Fruit fly (Drosophila melanogaster) whole organism, embryonic: Measurements from ENCODE around the gene CG8419.

Source experiments
- BtbVII ChIP-seq: fragments of 200-800 bp; sonication (Bioruptor generic); optimal IDR thresholded peaks from 3 replicates; lab custom pipeline; 2017; ENCODE audit warnings: missing biosample characterization, mild to moderate bottlenecking, missing genetic modification characterization
- CG10431 ChIP-seq: fragments of 200-800 bp; sonication (Bioruptor generic); optimal IDR thresholded peaks from 3 replicates; lab custom pipeline; 2018; ENCODE audit warnings: missing biosample characterization, mild to moderate bottlenecking, missing genetic modification characterization
- CG11085 ChIP-seq: fragments of 200-800 bp; sonication (Bioruptor generic); IDR thresholded peaks from 2 replicates; pipeline ENCODE4 v1.3.6; 2022; ENCODE audit warnings: missing biosample characterization, missing genetic modification characterization
- CG11247 ChIP-seq: fragments of 200-800 bp; sonication (Bioruptor generic); IDR thresholded peaks from 2 replicates; pipeline ENCODE4 v1.3.6; 2022; ENCODE audit warnings: missing biosample characterization, missing genetic modification characterization
- CG12744 ChIP-seq: fragments of 200-800 bp; sonication (Bioruptor generic); optimal IDR thresholded peaks from 2 replicates; lab custom pipeline; 2016; ENCODE audit warnings: missing biosample characterization, missing genetic modification characterization
- CG12942 ChIP-seq: fragments of 200-800 bp; sonication (Bioruptor generic); optimal IDR thresholded peaks from 3 replicates; lab custom pipeline; 2016; ENCODE audit warnings: missing biosample characterization, missing genetic modification characterization
- CG13296 ChIP-seq: fragments of 200-800 bp; sonication (Bioruptor generic); optimal IDR thresholded peaks from 3 replicates; lab custom pipeline; 2018; ENCODE audit warnings: missing biosample characterization, mild to moderate bottlenecking, missing genetic modification characterization
- CG14860 ChIP-seq: fragments of 200-800 bp; sonication (Bioruptor generic); IDR thresholded peaks from 3 replicates; pipeline ENCODE4 v1.3.6; 2022; ENCODE audit warnings: missing biosample characterization, missing genetic modification characterization; ENCODE audit not compliant: partially characterized antibody
- CG15601 ChIP-seq: fragments of 200-800 bp; sonication (Bioruptor generic); optimal IDR thresholded peaks from 3 replicates; lab custom pipeline; 2019; ENCODE audit warnings: missing biosample characterization, mild to moderate bottlenecking, missing genetic modification characterization, moderate library complexity
- CG1603 ChIP-seq: fragments of 200-800 bp; sonication (Bioruptor generic); optimal IDR thresholded peaks from 2 replicates; lab custom pipeline; 2019; ENCODE audit warnings: missing biosample characterization, mild to moderate bottlenecking, missing genetic modification characterization, moderate library complexity
- CG17612 ChIP-seq: fragments of 200-800 bp; sonication (Bioruptor generic); IDR thresholded peaks from 2 replicates; pipeline ENCODE4 v1.3.6; 2022; ENCODE audit warnings: missing biosample characterization, missing genetic modification characterization
- CG18599 ChIP-seq: fragments of 200-800 bp; sonication (Bioruptor generic); optimal IDR thresholded peaks from 3 replicates; lab custom pipeline; 2017; ENCODE audit warnings: missing biosample characterization, missing genetic modification characterization, mild to moderate bottlenecking, moderate library complexity, missing genetic modification reagents
- CG2129 ChIP-seq: fragments of 200-800 bp; sonication (Bioruptor generic); IDR thresholded peaks from 2 replicates; pipeline ENCODE4 v1.3.6; 2022; ENCODE audit warnings: missing biosample characterization, missing genetic modification characterization; ENCODE audit not compliant: partially characterized antibody
- CG3065 ChIP-seq: fragments of 200-800 bp; sonication (Bioruptor generic); optimal IDR thresholded peaks from 2 replicates; lab custom pipeline; 2016; ENCODE audit warnings: missing biosample characterization, missing genetic modification characterization
- CG4854 ChIP-seq: fragments of 200-800 bp; sonication (Bioruptor generic); optimal IDR thresholded peaks from 2 replicates; lab custom pipeline; 2016; ENCODE audit warnings: missing biosample characterization, missing genetic modification characterization, inconsistent platforms
- CG5180 ChIP-seq: fragments of 200-800 bp; sonication (Bioruptor generic); optimal IDR thresholded peaks from 3 replicates; lab custom pipeline; 2017; ENCODE audit warnings: missing biosample characterization, missing genetic modification characterization, mild to moderate bottlenecking, moderate library complexity, missing genetic modification reagents
- CG5953 ChIP-seq: fragments of 200-800 bp; sonication (Bioruptor generic); IDR thresholded peaks from 2 replicates; pipeline ENCODE4 v1.3.6; 2022; ENCODE audit warnings: missing biosample characterization, missing genetic modification characterization
- CG6813 ChIP-seq: fragments of 200-800 bp; sonication (Bioruptor generic); optimal IDR thresholded peaks from 2 replicates; lab custom pipeline; 2017; ENCODE audit warnings: missing biosample characterization, missing genetic modification characterization, mild to moderate bottlenecking, moderate library complexity, missing genetic modification reagents
- CG7839 ChIP-seq: fragments of 200-800 bp; sonication (Bioruptor generic); optimal IDR thresholded peaks from 3 replicates; lab custom pipeline; 2018; ENCODE audit warnings: missing biosample characterization, mild to moderate bottlenecking, missing genetic modification characterization, moderate library complexity
- CG8478 ChIP-seq: fragments of >200 bp; optimal IDR thresholded peaks from 2 replicates; lab custom pipeline; 2018
- CTCF ChIP-seq: fragments of 200-800 bp; sonication (Bioruptor generic); optimal IDR thresholded peaks from 2 replicates; lab custom pipeline; 2017; ENCODE audit warnings: missing biosample characterization, mild to moderate bottlenecking, missing genetic modification characterization, moderate library complexity
- Dbx ChIP-seq: fragments of 200-800 bp; sonication (Bioruptor generic); IDR thresholded peaks from 3 replicates; pipeline ENCODE4 v1.3.6; 2022; ENCODE audit warnings: missing biosample characterization, missing genetic modification characterization
- Dek ChIP-seq: fragments of 200-800 bp; sonication (Bioruptor generic); optimal IDR thresholded peaks from 3 replicates; lab custom pipeline; 2019; ENCODE audit warnings: missing biosample characterization, mild to moderate bottlenecking, missing genetic modification characterization, moderate library complexity
- Dip3 ChIP-seq: fragments of 200-800 bp; sonication (Bioruptor generic); optimal IDR thresholded peaks from 3 replicates; lab custom pipeline; 2016; ENCODE audit warnings: missing biosample characterization, missing genetic modification characterization
- Ets65A ChIP-seq: fragments of 200-800 bp; sonication (Bioruptor generic); peaks from one replicate; lab custom pipeline; 2016; ENCODE audit warnings: missing biosample characterization, missing genetic modification characterization
- Hey ChIP-seq: fragments of 200-800 bp; sonication (Bioruptor generic); optimal IDR thresholded peaks from 3 replicates; lab custom pipeline; 2018; ENCODE audit warnings: missing biosample characterization, mild to moderate bottlenecking, missing genetic modification characterization
- NfI ChIP-seq: fragments of 200-800 bp; sonication (Bioruptor generic); optimal IDR thresholded peaks from 3 replicates; lab custom pipeline; 2018; ENCODE audit warnings: missing biosample characterization, mild to moderate bottlenecking, missing genetic modification characterization, moderate library complexity
- Sry-β ChIP-seq: fragments of 200-800 bp; sonication (Bioruptor generic); optimal IDR thresholded peaks from 2 replicates; lab custom pipeline; 2018; ENCODE audit warnings: missing biosample characterization, mild to moderate bottlenecking, missing genetic modification characterization, moderate library complexity
- Vsx1 ChIP-seq: fragments of 200-800 bp; sonication (Bioruptor generic); optimal IDR thresholded peaks from 2 replicates; lab custom pipeline; 2017; ENCODE audit warnings: missing biosample characterization, mild to moderate bottlenecking, missing genetic modification characterization, missing genetic modification reagents
- ab ChIP-seq: fragments of 200-800 bp; sonication (Bioruptor generic); optimal IDR thresholded peaks from 2 replicates; lab custom pipeline; 2016; ENCODE audit warnings: missing biosample characterization, missing genetic modification characterization
- chif ChIP-seq, 2 experiments: fragments of 200-800 bp; sonication (Bioruptor generic); optimal IDR thresholded peaks; 3 replicates each; lab custom pipeline; 2016; ENCODE audit warnings: missing biosample characterization in 2 of 2, missing genetic modification characterization in 2 of 2
- chn ChIP-seq: fragments of 200-800 bp; sonication (Bioruptor generic); optimal IDR thresholded peaks from 2 replicates; lab custom pipeline; 2016; ENCODE audit warnings: missing biosample characterization, missing genetic modification characterization
- cwo ChIP-seq: fragments of 200-800 bp; sonication (Bioruptor generic); optimal IDR thresholded peaks from 3 replicates; lab custom pipeline; 2017; ENCODE audit warnings: missing biosample characterization, missing genetic modification characterization, mild to moderate bottlenecking, moderate library complexity, missing genetic modification reagents
- dmrt99B ChIP-seq: fragments of 200-800 bp; sonication (Bioruptor generic); optimal IDR thresholded peaks from 2 replicates; lab custom pipeline; 2018; ENCODE audit warnings: missing biosample characterization, mild to moderate bottlenecking, missing genetic modification characterization, moderate library complexity
- eve ChIP-seq, 2 experiments: fragments of >200 bp; optimal IDR thresholded peaks; 2 replicates each; lab custom pipeline; 2017; ENCODE audit warnings: missing biosample characterization in 2 of 2, missing genetic modification characterization in 2 of 2
- ewg ChIP-seq: fragments of 200-800 bp; sonication (Bioruptor generic); optimal IDR thresholded peaks from 3 replicates; lab custom pipeline; 2017; ENCODE audit warnings: mild to moderate bottlenecking, missing biosample characterization, missing genetic modification reagents, missing genetic modification characterization
- eyg ChIP-seq: fragments of 200-800 bp; sonication (Bioruptor generic); optimal IDR thresholded peaks from 3 replicates; lab custom pipeline; 2016; ENCODE audit warnings: missing biosample characterization, missing genetic modification characterization
- gcm2 ChIP-seq: fragments of 200-800 bp; sonication (Bioruptor generic); optimal IDR thresholded peaks from 2 replicates; lab custom pipeline; 2016; ENCODE audit warnings: missing biosample characterization, missing genetic modification characterization
- gsb ChIP-seq: fragments of 200-800 bp; sonication (Bioruptor generic); IDR thresholded peaks from 2 replicates; pipeline ENCODE4 v1.3.6; 2022; ENCODE audit warnings: missing biosample characterization, missing genetic modification characterization
- hb ChIP-seq: fragments of 200-800 bp; sonication (Bioruptor generic); IDR thresholded peaks from 3 replicates; pipeline ENCODE4 v1.3.6; 2022; ENCODE audit warnings: missing biosample characterization, missing genetic modification characterization; ENCODE audit not compliant: partially characterized antibody
- kah ChIP-seq: fragments of 200-800 bp; sonication (Bioruptor generic); optimal IDR thresholded peaks from 2 replicates; lab custom pipeline; 2018; ENCODE audit warnings: missing biosample characterization, mild to moderate bottlenecking, missing genetic modification characterization
- pfk ChIP-seq: fragments of 200-800 bp; sonication (Bioruptor generic); optimal IDR thresholded peaks from 2 replicates; lab custom pipeline; 2018; ENCODE audit warnings: missing biosample characterization, mild to moderate bottlenecking, missing genetic modification characterization, moderate library complexity
- run ChIP-seq: fragments of 200-800 bp; sonication (Bioruptor generic); optimal IDR thresholded peaks from 3 replicates; lab custom pipeline; 2018; ENCODE audit warnings: missing biosample characterization, mild to moderate bottlenecking, missing genetic modification characterization
- sim ChIP-seq: fragments of 200-800 bp; sonication (Bioruptor generic); IDR thresholded peaks from 2 replicates; pipeline ENCODE4 v1.3.6; 2022; ENCODE audit warnings: missing biosample characterization, missing genetic modification characterization
- sisA ChIP-seq: fragments of 200-800 bp; sonication (Bioruptor generic); IDR thresholded peaks from 2 replicates; pipeline ENCODE4 v1.3.6; 2022; ENCODE audit warnings: missing biosample characterization, missing genetic modification characterization
- slou ChIP-seq: fragments of 200-800 bp; sonication (Bioruptor generic); optimal IDR thresholded peaks from 3 replicates; lab custom pipeline; 2016; ENCODE audit warnings: missing biosample characterization, missing genetic modification characterization
- sna ChIP-seq: fragments of 200-800 bp; sonication (Bioruptor generic); IDR thresholded peaks from 2 replicates; pipeline ENCODE4 v1.3.6; 2022; ENCODE audit warnings: missing biosample characterization, missing genetic modification characterization; ENCODE audit not compliant: partially characterized antibody
- tap ChIP-seq: fragments of 200-800 bp; optimal IDR thresholded peaks from 3 replicates; lab custom pipeline; 2019; ENCODE audit warnings: missing biosample characterization, mild to moderate bottlenecking, missing genetic modification characterization, moderate library complexity
- ttk ChIP-seq: fragments of 200-800 bp; sonication (Bioruptor generic); IDR thresholded peaks from 2 replicates; pipeline ENCODE4 v2.1.2; 2022; ENCODE audit warnings: missing biosample characterization, missing genetic modification characterization
- tup ChIP-seq: fragments of 200-800 bp; sonication (Bioruptor generic); optimal IDR thresholded peaks from 2 replicates; lab custom pipeline; 2016; ENCODE audit warnings: missing biosample characterization, mild to moderate bottlenecking, missing genetic modification characterization, moderate library complexity
- unc-4 ChIP-seq: fragments of 200-800 bp; sonication (Bioruptor generic); IDR thresholded peaks from 2 replicates; pipeline ENCODE4 v1.3.6; 2022; ENCODE audit warnings: missing biosample characterization, missing genetic modification characterization; ENCODE audit not compliant: partially characterized antibody

CG8419 gene

dm6 chr2L:8164219-8164618, 41.8 kb upstream of the CG8419 start (continued):
- TF ChIP-seq Dbx (GFP tag; lab: Robert Waterston, UW) (no peak), CG1603 (tag; lab: Kevin White, UChicago) (peak; percentile 87), kah (peak; percentile 75), CG12744 (peak; percentile 66), CG15601 (tag; lab: Kevin White, UChicago) (peak; percentile 95), Vsx1 (GFP tag; lab: Kevin White, UChicago) (peak; percentile 85), CG18599 (GFP tag; lab: Kevin White, UChicago) (peak; percentile 68), CG10431 (GFP tag; lab: Kevin White, UChicago) (peak; percentile 79), NfI (GFP tag; lab: Kevin White, UChicago) (peak; percentile 32), slou (GFP tag; lab: Kevin White, UChicago) (peak; percentile 18), tap (peak; percentile 78), ab (GFP tag; lab: Kevin White, UChicago) (no peak), tup (GFP tag; lab: Kevin White, UChicago) (peak; percentile 66), hb (GFP tag; lab: Robert Waterston, UW) (no peak), gsb (GFP tag; lab: Robert Waterston, UW) (0 out of 2 replicates have a peak, but pooled peaks have one; percentile 11), CG6813 (GFP tag; lab: Kevin White, UChicago) (peak; percentile 93), CG17612 (GFP tag; lab: Robert Waterston, UW) (0 out of 2 replicates have a peak, but pooled peaks have one; percentile 27), sim (GFP tag; lab: Robert Waterston, UW) (peak; percentile 73), Ets65A (GFP tag; lab: Kevin White, UChicago) (peak; percentile 88), CG7839 (tag; lab: Kevin White, UChicago) (peak; percentile 65), gcm2 (GFP tag; lab: Kevin White, UChicago) (no peak), chn (peak; percentile 51), CG5180 (peak; percentile 75), run (no peak), ttk (GFP tag; lab: Robert Waterston, UW) (no peak), CG12942 (GFP tag; lab: Kevin White, UChicago) (peak; percentile 75), Sry-β (GFP tag; lab: Kevin White, UChicago) (peak; percentile 76), sna (GFP tag; lab: Robert Waterston, UW) (no peak), CG5953 (peak; percentile 71; the same call in 1 of the 2 replicates), BtbVII (GFP tag; lab: Kevin White, UChicago) (peak; percentile 85), Hey (tag; lab: Kevin White, UChicago) (peak; percentile 34), CG3065 (GFP tag; lab: Kevin White, UChicago) (peak; percentile 59), CG2129 (no peak), pfk (GFP tag; lab: Kevin White, UChicago) (peak; percentile 68), eve (GFP tag; optimal IDR thresholded peaks at IDR 0.05; lab: Kevin White, UChicago) (peak in 1 of 2 experiments; percentile 37), CTCF (GFP tag; lab: Kevin White, UChicago) (peak; percentile 40), Dip3 (GFP tag; lab: Kevin White, UChicago) (no peak), sisA (GFP tag; lab: Robert Waterston, UW) (no peak), cwo (GFP tag; lab: Kevin White, UChicago) (peak; percentile 53), dmrt99B (tag; lab: Kevin White, UChicago) (peak; percentile 73), CG11247 (GFP tag; lab: Robert Waterston, UW) (peak; percentile 59), eyg (peak; percentile 61), CG14860 (GFP tag; lab: Robert Waterston, UW) (no peak), CG4854 (GFP tag; lab: Kevin White, UChicago) (peak; percentile 72), Dek (tag; lab: Kevin White, UChicago) (peak; percentile 48), ewg (GFP tag; lab: Kevin White, UChicago) (peak; percentile 77), unc-4 (no peak), CG11085 (GFP tag; lab: Robert Waterston, UW) (no peak), chif (GFP tag; optimal IDR thresholded peaks at IDR 0.05; lab: Kevin White, UChicago) (peak; percentile 71 to 79), CG8478 (lab: Kevin White, UChicago) (no peak), CG13296 (GFP tag; lab: Kevin White, UChicago) (peak; percentile 67)
